Worm (Caenorhabditis elegans) whole organism, L2 larva: ENCODE data around the gene F54D10.8.

Experiments
- dmd-4 ChIP-seq: sonication (generic microtip); optimal IDR thresholded peaks from 2 replicates; lab custom pipeline; 2017; ENCODE audit warnings: missing biosample characterization, missing genetic modification characterization
- lin-39 ChIP-seq: fragments of 150-350 bp; optimal IDR thresholded peaks from 2 replicates; lab custom pipeline; 2014; ENCODE audit warnings: missing biosample characterization, missing genetic modification reagents, missing genetic modification characterization

DNA sequence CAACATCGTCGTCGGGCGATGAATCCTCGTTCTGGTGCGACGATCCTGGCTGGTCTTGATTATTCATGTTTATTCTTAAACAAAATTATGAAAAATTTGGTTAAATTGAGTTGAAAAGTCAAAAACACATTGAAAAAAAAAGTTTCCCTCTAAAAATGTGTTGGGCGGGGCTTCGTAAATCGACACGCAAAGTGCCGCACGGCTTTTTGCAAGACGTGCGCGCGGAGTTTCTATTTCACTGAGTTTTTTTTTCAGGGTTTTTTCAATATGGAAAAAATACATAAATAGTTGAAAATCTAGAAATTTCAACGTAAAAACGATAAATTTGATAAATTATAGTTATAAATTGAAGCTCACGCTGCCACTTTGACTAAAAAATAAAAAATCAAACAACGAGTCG is 19.6 kb downstream of the F54D10.8 start, which contains the start of gene F54D10.5:
- TF ChIP-seq dmd-4, result no peak
- no peak for TF ChIP-seq lin-39
